Fruit fly (Drosophila melanogaster): ENCODE results near the gene tctn.

Gene tctn

dm6 chr2L:6178740-6179633, 48.5 kb upstream of the tctn start, which contains the start of gene smal (continued):
- TF ChIP-seq vnd (GFP tag; IDR thresholded peaks at IDR 0.05; ENCODE audit: partially characterized antibody) (peak; percentile 33; the same call in 2 of the 3 replicates), knrl (GFP tag; IDR thresholded peaks at IDR 0.05; ENCODE audit: partially characterized antibody) (0 out of 3 replicates have a peak, but pooled peaks have one; percentile 30), Sin3A (optimal IDR thresholded peaks at IDR 0.05) (no peak), rib (GFP tag; IDR thresholded peaks at IDR 0.05) (no peak), her (GFP tag; optimal IDR thresholded peaks at IDR 0.05) (peak; percentile 20), CG2202 (tag; optimal IDR thresholded peaks at IDR 0.05) (peak; percentile 16), CG10431 (GFP tag; optimal IDR thresholded peaks at IDR 0.05) (peak; percentile 54), CG16863 (GFP tag; optimal IDR thresholded peaks at IDR 0.05) (no peak), fd64A (GFP tag; optimal IDR thresholded peaks at IDR 0.05) (peak; percentile 15), pzg (GFP tag; optimal IDR thresholded peaks at IDR 0.05) (no peak), ERR (GFP tag; optimal IDR thresholded peaks at IDR 0.05) (no peak), CoRest (tag; optimal IDR thresholded peaks at IDR 0.05) (no peak), CG7271 (tag; optimal IDR thresholded peaks at IDR 0.05) (peak; percentile 30), CG11093 (GFP tag; IDR thresholded peaks at IDR 0.05) (no peak), chm (GFP tag; IDR thresholded peaks at IDR 0.05) (peak; percentile 93), wek (GFP tag; optimal IDR thresholded peaks at IDR 0.05) (peak; percentile 55), p53 (GFP tag; optimal IDR thresholded peaks at IDR 0.05) (no peak), Stat92E (GFP tag; optimal IDR thresholded peaks at IDR 0.05) (peak in 1 of 3 experiments; percentile 26), cato (GFP tag; optimal IDR thresholded peaks at IDR 0.05; ENCODE audit: borderline replicate concordance) (no peak), CG1602 (GFP tag; optimal IDR thresholded peaks at IDR 0.05) (no peak), NK7.1 (GFP tag; optimal IDR thresholded peaks at IDR 0.05) (no peak), Hr39 (optimal IDR thresholded peaks at IDR 0.05) (no peak), tin (GFP tag; optimal IDR thresholded peaks at IDR 0.05) (peak; percentile 12), Poxn (GFP tag; IDR thresholded peaks at IDR 0.05) (no peak), disco-r (GFP tag; optimal IDR thresholded peaks at IDR 0.05) (no peak), Fer1 (GFP tag; optimal IDR thresholded peaks at IDR 0.05) (no peak), Adf1 (GFP tag; IDR thresholded peaks at IDR 0.05) (0 out of 2 replicates have a peak, but pooled peaks have one; percentile 12), sens (GFP tag) (peak; percentile 86), Gug (GFP tag; IDR thresholded peaks at IDR 0.05) (no peak), Hmr (GFP tag; optimal IDR thresholded peaks at IDR 0.05) (peak; percentile 41), Elba2 (GFP tag; optimal IDR thresholded peaks at IDR 0.05) (no peak), vvl (GFP tag; IDR thresholded peaks at IDR 0.05) (peak; percentile 23; the same call in 1 of the 2 replicates), CG12071 (GFP tag; optimal IDR thresholded peaks at IDR 0.05) (peak; percentile 34), CG12299 (tag; optimal IDR thresholded peaks at IDR 0.05) (peak; percentile 23), mld (GFP tag; IDR thresholded peaks at IDR 0.05; ENCODE audit: partially characterized antibody) (peak; percentile 70), tap (tag; optimal IDR thresholded peaks at IDR 0.05) (no peak), zen (tag; optimal IDR thresholded peaks at IDR 0.05) (no peak), Jarid2 (GFP tag; optimal IDR thresholded peaks at IDR 0.05) (peak; percentile 99), Ravus (GFP tag; IDR thresholded peaks at IDR 0.05) (no peak), nau (GFP tag; optimal IDR thresholded peaks at IDR 0.05) (peak; percentile 35), Dll (GFP tag; IDR thresholded peaks at IDR 0.05; ENCODE audit: partially characterized antibody) (0 out of 4 replicates have a peak, but pooled peaks have one; percentile 30), Ssrp (tag; optimal IDR thresholded peaks at IDR 0.05) (no peak), CG17359 (tag; optimal IDR thresholded peaks at IDR 0.05) (peak; percentile 22), Dp (GFP tag; optimal IDR thresholded peaks at IDR 0.05) (no peak), psq (GFP tag; optimal IDR thresholded peaks at IDR 0.05) (no peak), ems (GFP tag; optimal IDR thresholded peaks at IDR 0.05) (peak; percentile 8), CG34422 (GFP tag; IDR thresholded peaks at IDR 0.05) (0 out of 3 replicates have a peak, but pooled peaks have one; percentile 35), row (GFP tag; IDR thresholded peaks at IDR 0.05) (peak; percentile 5; the same call in 1 of the 3 replicates), HLHmδ (GFP tag; optimal IDR thresholded peaks at IDR 0.05) (peak; percentile 92)

Measured in whole organism, embryonic.